Worm (Caenorhabditis elegans) whole organism, L1 larva: ENCODE results near the gene btf-1.
A peak's percentile ranks its signal among the peaks of the same experiment; 100 is the strongest.

Experiments used
- C04F5.9 ChIP-seq: sonication (generic microtip); optimal IDR thresholded peaks from 2 replicates; lab custom pipeline; 2016; ENCODE audit warnings: missing genetic modification characterization, missing compliant biosample characterization
- F16B12.6 ChIP-seq: fragments of 150-350 bp; optimal IDR thresholded peaks from 2 replicates; lab custom pipeline; 2014; ENCODE audit warnings: missing biosample characterization, missing genetic modification characterization
- alr-1 ChIP-seq: fragments of 200-800 bp; sonication (Bioruptor generic); optimal IDR thresholded peaks from 2 replicates; lab custom pipeline; 2018; ENCODE audit warnings: borderline replicate concordance, mild to moderate bottlenecking, missing genetic modification characterization, missing compliant biosample characterization
- aly-2 ChIP-seq: fragments of 150-350 bp; optimal IDR thresholded peaks from 2 replicates; lab custom pipeline; 2014; ENCODE audit warnings: missing biosample characterization, missing genetic modification characterization
- ama-1 ChIP-seq: fragments of 150-350 bp; optimal IDR thresholded peaks from 2 replicates; lab custom pipeline; 2014
- blmp-1 ChIP-seq: fragments of 150-350 bp; optimal IDR thresholded peaks from 2 replicates; lab custom pipeline; 2014; ENCODE audit warnings: missing biosample characterization, missing genetic modification characterization
- ceh-63 ChIP-seq: fragments of 200-800 bp; sonication (Bioruptor generic); optimal IDR thresholded peaks from 2 replicates; lab custom pipeline; 2018; ENCODE audit warnings: mild to moderate bottlenecking, missing genetic modification characterization, missing compliant biosample characterization
- ceh-8 ChIP-seq: fragments of 200-800 bp; sonication (Bioruptor generic); optimal IDR thresholded peaks from 2 replicates; lab custom pipeline; 2018; ENCODE audit warnings: mild to moderate bottlenecking, missing genetic modification characterization, moderate library complexity, missing compliant biosample characterization
- ceh-82 ChIP-seq, 3 experiments: fragments of 150-350 bp in 1 of 3; sonication (generic microtip) in 2 of 3; optimal IDR thresholded peaks; 2 replicates each; lab custom pipeline; 2014 to 2017; ENCODE audit warnings: missing biosample characterization in 3 of 3, missing genetic modification characterization in 3 of 3
- ceh-90 ChIP-seq: sonication (generic microtip); optimal IDR thresholded peaks from 2 replicates; lab custom pipeline; 2016; ENCODE audit warnings: missing genetic modification characterization, missing compliant biosample characterization
- ces-1 ChIP-seq: fragments of 150-350 bp; optimal IDR thresholded peaks from 2 replicates; lab custom pipeline; 2014; ENCODE audit warnings: missing biosample characterization, missing genetic modification reagents, missing genetic modification characterization
- dpl-1 ChIP-seq, 3 experiments: fragments of 150-350 bp in 2 of 3; sonication (generic microtip) in 1 of 3; optimal IDR thresholded peaks; 2 replicates each; lab custom pipeline; 2014 to 2017; ENCODE audit warnings: missing biosample characterization in 3 of 3, missing genetic modification characterization in 3 of 3, missing genetic modification reagents in 3 of 3
- efl-1 ChIP-seq, 4 experiments: fragments of 150-350 bp; optimal IDR thresholded peaks in 3 of 4; peaks in 1 of 4; 1 replicate in 1 of 4; 2 replicates in 3 of 4; lab custom pipeline; 2014; ENCODE audit warnings: missing biosample characterization in 2 of 4, missing genetic modification characterization in 2 of 4, missing genetic modification reagents in 2 of 4
- efl-3 ChIP-seq: fragments of 200-800 bp; sonication (Bioruptor generic); optimal IDR thresholded peaks from 2 replicates; lab custom pipeline; 2018; ENCODE audit warnings: mild to moderate bottlenecking, missing genetic modification characterization, missing compliant biosample characterization
- egl-13 ChIP-seq: sonication (generic microtip); optimal IDR thresholded peaks from 2 replicates; lab custom pipeline; 2016; ENCODE audit warnings: missing genotype, missing genetic modification reagents, missing genetic modification characterization, missing compliant biosample characterization
- elt-3 ChIP-seq, 6 experiments: fragments of 150-350 bp in 1 of 6; sonication (generic microtip); optimal IDR thresholded peaks; 2 replicates each; lab custom pipeline; 2017 to 2018; ENCODE audit warnings: missing biosample characterization in 6 of 6, missing genetic modification characterization in 6 of 6, inconsistent platforms in 1 of 6
- ets-5 ChIP-seq: fragments of 200-800 bp; sonication (Bioruptor generic); IDR thresholded peaks from 2 replicates; pipeline ENCODE4 v1.3.6; 2022; ENCODE audit warnings: missing genetic modification characterization, missing compliant biosample characterization
- fkh-4 ChIP-seq: sonication (generic microtip); optimal IDR thresholded peaks from 2 replicates; lab custom pipeline; 2016; ENCODE audit warnings: missing compliant biosample characterization, missing genetic modification characterization, borderline replicate concordance
- fkh-8 ChIP-seq: sonication (generic microtip); optimal IDR thresholded peaks from 2 replicates; lab custom pipeline; 2016; ENCODE audit warnings: mild to moderate bottlenecking, missing genetic modification characterization, missing compliant biosample characterization
- grh-1 ChIP-seq: fragments of 200-800 bp; sonication (Bioruptor generic); IDR thresholded peaks from 2 replicates; pipeline ENCODE4 v1.3.6; 2022; ENCODE audit warnings: missing genetic modification reagents, missing genetic modification characterization, missing compliant biosample characterization
- irx-1 ChIP-seq: sonication (generic microtip); optimal IDR thresholded peaks from 2 replicates; lab custom pipeline; 2016; ENCODE audit warnings: missing genetic modification characterization, missing compliant biosample characterization
- isw-1 ChIP-seq: fragments of 200-800 bp; sonication (Bioruptor generic); IDR thresholded peaks from 2 replicates; pipeline ENCODE4 v1.3.6; 2022; ENCODE audit warnings: missing genetic modification characterization, missing compliant biosample characterization
- lin-13 ChIP-seq: fragments of 150-350 bp; optimal IDR thresholded peaks from 2 replicates; lab custom pipeline; 2014; ENCODE audit warnings: missing biosample characterization, missing genetic modification reagents, missing genetic modification characterization
- lin-14 ChIP-seq: fragments of 200-800 bp; sonication (Bioruptor generic); optimal IDR thresholded peaks from 2 replicates; lab custom pipeline; 2018; ENCODE audit warnings: mild to moderate bottlenecking, missing genetic modification characterization, moderate library complexity, missing compliant biosample characterization
- lin-15B ChIP-seq: fragments of 150-350 bp; sonication (generic microtip); optimal IDR thresholded peaks from 3 replicates; lab custom pipeline; 2014; ENCODE audit warnings: missing biosample characterization, missing genetic modification characterization
- lin-35 ChIP-seq, 2 experiments: fragments of 150-350 bp; optimal IDR thresholded peaks; 2 replicates each; lab custom pipeline; 2014; ENCODE audit warnings: missing biosample characterization in 2 of 2, missing genetic modification characterization in 2 of 2, missing genetic modification reagents in 2 of 2
- lin-39 ChIP-seq: fragments of 150-350 bp; optimal IDR thresholded peaks from 2 replicates; lab custom pipeline; 2014; ENCODE audit warnings: missing biosample characterization, missing genetic modification reagents, missing genetic modification characterization
- lir-3 ChIP-seq: sonication (generic microtip); optimal IDR thresholded peaks from 2 replicates; lab custom pipeline; 2016; ENCODE audit warnings: mild to moderate bottlenecking, missing genetic modification characterization, moderate library complexity, missing compliant biosample characterization; ENCODE audit not compliant: poor library complexity
- lsy-2 ChIP-seq, 2 experiments: fragments of 150-350 bp; optimal IDR thresholded peaks; 2 replicates each; lab custom pipeline; 2014; ENCODE audit warnings: missing biosample characterization in 2 of 2, missing genetic modification characterization in 2 of 2
- mab-9 ChIP-seq: fragments of 200-800 bp; sonication (Bioruptor generic); IDR thresholded peaks from 2 replicates; pipeline ENCODE4 v1.3.6; 2022; ENCODE audit warnings: missing genetic modification reagents, missing genetic modification characterization, missing compliant biosample characterization
- mef-2 ChIP-seq: fragments of 150-350 bp; optimal IDR thresholded peaks from 2 replicates; lab custom pipeline; 2014; ENCODE audit warnings: missing biosample characterization, missing genetic modification characterization
- nhr-12 ChIP-seq: sonication (generic microtip); optimal IDR thresholded peaks from 2 replicates; lab custom pipeline; 2017; ENCODE audit warnings: missing biosample characterization, missing genetic modification characterization
- nhr-20 ChIP-seq: sonication (generic microtip); optimal IDR thresholded peaks from 2 replicates; lab custom pipeline; 2016; ENCODE audit warnings: mild to moderate bottlenecking, missing genetic modification characterization, missing compliant biosample characterization
- nhr-47 ChIP-seq: sonication (generic microtip); optimal IDR thresholded peaks from 2 replicates; lab custom pipeline; 2016; ENCODE audit warnings: mild to moderate bottlenecking, missing genetic modification characterization, moderate library complexity, missing compliant biosample characterization
- nhr-71 ChIP-seq: sonication (generic microtip); optimal IDR thresholded peaks from 2 replicates; lab custom pipeline; 2016; ENCODE audit warnings: mild to moderate bottlenecking, missing genetic modification characterization, moderate library complexity, missing compliant biosample characterization
- nhr-76 ChIP-seq: sonication (generic microtip); optimal IDR thresholded peaks from 2 replicates; lab custom pipeline; 2017; ENCODE audit warnings: missing biosample characterization, missing genetic modification characterization
- nhr-77 ChIP-seq: fragments of 150-350 bp; optimal IDR thresholded peaks from 2 replicates; lab custom pipeline; 2014; ENCODE audit warnings: missing biosample characterization, missing genetic modification characterization
- nhr-84 ChIP-seq: sonication (generic microtip); optimal IDR thresholded peaks from 2 replicates; lab custom pipeline; 2017; ENCODE audit warnings: missing biosample characterization, missing genetic modification characterization
- nhr-85 ChIP-seq: sonication (generic microtip); peaks from one replicate; lab custom pipeline; 2016; ENCODE audit warnings: missing genetic modification characterization, inconsistent platforms, missing compliant biosample characterization
- pax-3 ChIP-seq: fragments of 200-800 bp; sonication (Bioruptor generic); optimal IDR thresholded peaks from 2 replicates; lab custom pipeline; 2018; ENCODE audit warnings: mild to moderate bottlenecking, missing genetic modification characterization, moderate library complexity, missing compliant biosample characterization
- pqm-1 ChIP-seq: sonication (generic microtip); optimal IDR thresholded peaks from 3 replicates; lab custom pipeline; 2017; ENCODE audit warnings: missing biosample characterization, missing genetic modification characterization
- skn-1 ChIP-seq: fragments of 150-350 bp; optimal IDR thresholded peaks from 2 replicates; lab custom pipeline; 2014; ENCODE audit warnings: missing biosample characterization, missing genetic modification characterization
- snpc-4 ChIP-seq: fragments of 150-350 bp; optimal IDR thresholded peaks from 2 replicates; lab custom pipeline; 2014; ENCODE audit warnings: missing biosample characterization, missing genetic modification characterization
- sup-37 ChIP-seq: fragments of 200-800 bp; sonication (Bioruptor generic); optimal IDR thresholded peaks from 2 replicates; lab custom pipeline; 2018; ENCODE audit warnings: mild to moderate bottlenecking, missing genetic modification characterization, missing compliant biosample characterization
- swsn-7 ChIP-seq: sonication (generic microtip); optimal IDR thresholded peaks from 2 replicates; lab custom pipeline; 2016; ENCODE audit warnings: missing genetic modification characterization, missing compliant biosample characterization
- unc-130 ChIP-seq: fragments of 150-350 bp; optimal IDR thresholded peaks from 2 replicates; lab custom pipeline; 2017; ENCODE audit warnings: missing biosample characterization, missing genetic modification characterization, inconsistent platforms
- unc-30 ChIP-seq: sonication (generic microtip); optimal IDR thresholded peaks from 2 replicates; lab custom pipeline; 2017; ENCODE audit warnings: missing biosample characterization, missing genetic modification characterization
- unc-62 ChIP-seq: fragments of 150-350 bp; optimal IDR thresholded peaks from 2 replicates; lab custom pipeline; 2014; ENCODE audit warnings: missing biosample characterization, missing genetic modification reagents, missing genetic modification characterization
- unc-86 ChIP-seq: sonication (generic microtip); optimal IDR thresholded peaks from 2 replicates; lab custom pipeline; 2016; ENCODE audit warnings: missing genetic modification characterization, missing compliant biosample characterization
- unc-98 ChIP-seq: fragments of 200-800 bp; sonication (Bioruptor generic); IDR thresholded peaks from 2 replicates; pipeline ENCODE4 v1.3.6; 2022; ENCODE audit warnings: missing genetic modification characterization, missing compliant biosample characterization
- vab-15 ChIP-seq: sonication (generic microtip); optimal IDR thresholded peaks from 2 replicates; lab custom pipeline; 2017; ENCODE audit warnings: missing genotype, mild to moderate bottlenecking, missing genetic modification characterization, missing compliant biosample characterization
- ztf-11 ChIP-seq, 2 experiments: sonication (generic microtip); optimal IDR thresholded peaks; 2 replicates each; lab custom pipeline; 2016 to 2017; ENCODE audit warnings: missing genetic modification characterization in 2 of 2, missing biosample characterization in 1 of 2, missing compliant biosample characterization in 1 of 2

Gene btf-1

DNA sequence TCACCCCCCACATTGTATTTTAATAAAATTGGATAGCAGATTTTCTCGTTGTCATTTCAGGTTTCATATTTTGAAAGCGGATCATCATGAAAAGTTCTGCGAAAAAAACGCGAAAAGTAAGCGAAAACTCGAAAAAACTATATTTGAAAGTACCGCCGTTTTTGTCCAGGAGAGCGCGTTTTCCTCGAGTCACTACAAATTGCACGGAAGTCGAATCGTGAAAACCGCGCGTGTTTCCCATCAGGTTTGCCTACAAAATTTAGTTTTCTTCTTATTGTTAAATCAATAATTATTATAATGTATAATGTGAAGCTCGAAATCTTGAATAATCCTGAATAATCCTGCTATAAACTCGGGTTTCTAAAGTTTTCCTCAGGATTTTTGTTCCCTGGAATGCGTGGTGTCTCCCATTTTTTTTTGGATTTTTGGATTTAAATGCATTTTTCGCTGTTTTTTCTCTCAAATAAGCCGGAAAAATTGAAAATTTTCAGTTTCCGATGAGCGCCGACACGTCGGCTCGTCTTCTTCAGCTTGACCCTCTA is at the start of gene btf-1:
TSS of gene btf-1 (plus strand) at position 492 of the 542 bp plus-strand sequence.
- peak; percentile 95 to 97 for TF ChIP-seq lin-35 (GFP tag; optimal IDR thresholded peaks at IDR 0.05; lab: Kevin White, UChicago)
- no peak for TF ChIP-seq unc-30 (tag; lab: Kevin White, UChicago)
- TF ChIP-seq irx-1 (tag; lab: Kevin White, UChicago), result peak; percentile 87
- TF ChIP-seq swsn-7 (tag; lab: Kevin White, UChicago), result peak; percentile 83
- peak; percentile 68; the same call in 1 of the 2 replicates for TF ChIP-seq mab-9
- peak; percentile 70 for TF ChIP-seq nhr-77 (tag; lab: Kevin White, UChicago)
- TF ChIP-seq ces-1 (GFP tag; lab: Kevin White, UChicago), result no peak
- peak; percentile 59 for TF ChIP-seq lin-15B (tag; lab: Kevin White, UChicago)
- TF ChIP-seq ztf-11 (tag; optimal IDR thresholded peaks at IDR 0.05; lab: Kevin White, UChicago), result peak in 1 of 2 experiments; percentile 85
- peak; percentile 84 for TF ChIP-seq ceh-8
- peak; percentile 52 for TF ChIP-seq efl-3
- peak; percentile 64 for TF ChIP-seq snpc-4
- TF ChIP-seq nhr-84 (tag; lab: Kevin White, UChicago), result no peak
- no peak for TF ChIP-seq mef-2
- TF ChIP-seq ama-1 (lab: Kevin White, UChicago), result peak; percentile 86
- TF ChIP-seq nhr-85 (tag; lab: Kevin White, UChicago), result peak; percentile 97
- peak; percentile 28 for TF ChIP-seq skn-1 (tag; lab: Kevin White, UChicago)
- no peak for TF ChIP-seq ets-5 (GFP tag; lab: Robert Waterston, UW)
- peak; percentile 88 for TF ChIP-seq nhr-20
- TF ChIP-seq efl-1 (optimal IDR thresholded peaks at IDR 0.05; lab: Kevin White, UChicago), result peak; percentile 94 to 97
- TF ChIP-seq efl-1 (GFP tag; optimal IDR thresholded peaks at IDR 0.05 in 1 of 2; lab: Kevin White, UChicago), result peak; percentile 96 to 100
- TF ChIP-seq elt-3 (tag; optimal IDR thresholded peaks at IDR 0.05; lab: Kevin White, UChicago), result peak in 2 of 6 experiments; percentile 49 to 74
- TF ChIP-seq dpl-1 (GFP tag; optimal IDR thresholded peaks at IDR 0.05; lab: Kevin White, UChicago), result peak; percentile 94 to 95 (median 95)
- no peak for TF ChIP-seq unc-130 (tag; lab: Kevin White, UChicago)
- peak; percentile 34 for TF ChIP-seq blmp-1 (tag; lab: Kevin White, UChicago)
- TF ChIP-seq nhr-47, result peak; percentile 95
- TF ChIP-seq isw-1, result peak; percentile 87
- peak; percentile 80 for TF ChIP-seq egl-13
- peak; percentile 97 for TF ChIP-seq pax-3 (tag; lab: Kevin White, UChicago)
- TF ChIP-seq lsy-2 (tag; optimal IDR thresholded peaks at IDR 0.05; lab: Kevin White, UChicago), result peak; percentile 74 to 84
- peak; percentile 6 to 56 (median 32) for TF ChIP-seq ceh-82 (tag; optimal IDR thresholded peaks at IDR 0.05; lab: Kevin White, UChicago)
- TF ChIP-seq lin-39, result peak; percentile 60
- TF ChIP-seq ceh-90, result peak; percentile 79
- peak; percentile 84 for TF ChIP-seq lir-3
- TF ChIP-seq ceh-63 (GFP tag; lab: Kevin White, UChicago), result no peak
- peak; percentile 88 for TF ChIP-seq lin-14
- TF ChIP-seq unc-86, result peak; percentile 82
- TF ChIP-seq unc-62 (GFP tag; lab: Kevin White, UChicago), result no peak
- TF ChIP-seq alr-1 (tag; lab: Kevin White, UChicago), result no peak
- peak; percentile 74 for TF ChIP-seq grh-1
- peak; percentile 79 for TF ChIP-seq fkh-4 (tag; lab: Kevin White, UChicago)
- peak; percentile 48 for TF ChIP-seq vab-15
- TF ChIP-seq C04F5.9, result peak; percentile 82
- TF ChIP-seq nhr-12 (tag; lab: Kevin White, UChicago), result no peak
- no peak for TF ChIP-seq F16B12.6 (tag; lab: Kevin White, UChicago)
- peak; percentile 94 for TF ChIP-seq fkh-8
- peak; percentile 71 for TF ChIP-seq sup-37 (GFP tag; lab: Kevin White, UChicago)
- no peak for TF ChIP-seq nhr-76 (tag; lab: Kevin White, UChicago)
- TF ChIP-seq pqm-1 (tag; lab: Kevin White, UChicago), result no peak
- peak; percentile 52 for TF ChIP-seq aly-2 (tag; lab: Kevin White, UChicago)
- TF ChIP-seq unc-98 (GFP tag; lab: Robert Waterston, UW), result peak; percentile 87
- TF ChIP-seq lin-13 (GFP tag; lab: Kevin White, UChicago), result peak; percentile 9
- TF ChIP-seq nhr-71 (tag; lab: Kevin White, UChicago), result peak; percentile 93
